Worm (Caenorhabditis elegans): ENCODE data around the gene F16F9.1.

ce11 chrX:8416819-8417218 lies 29.4 kb upstream of the F16F9.1 start, which contains the start of gene ced-8:
- no peak for TF ChIP-seq tab-1 (GFP tag; IDR thresholded peaks at IDR 0.05)
- no peak for TF ChIP-seq flt-1 (GFP tag; IDR thresholded peaks at IDR 0.05)
- TF ChIP-seq ref-1 (GFP tag; conservative IDR thresholded peaks at IDR 0.05), result no peak
